Worm (Caenorhabditis elegans) whole organism, L4 larva: ENCODE data around the gene mpz-1.

ENCODE experiments used
- Y75B8A.6 ChIP-seq: fragments of 200-800 bp; sonication (Bioruptor generic); IDR thresholded peaks from 2 replicates; pipeline ENCODE4 v1.3.6; 2022; ENCODE audit warnings: missing genetic modification reagents, missing genetic modification characterization, missing compliant biosample characterization
- ctbp-1 ChIP-seq: fragments of 200-800 bp; sonication (Bioruptor generic); IDR thresholded peaks from 2 replicates; pipeline ENCODE4 v1.3.6; 2022; ENCODE audit warnings: missing genetic modification reagents, missing genetic modification characterization, missing compliant biosample characterization
- daf-16 ChIP-seq, 3 experiments: sonication (generic microtip); optimal IDR thresholded peaks; 2 replicates each; lab custom pipeline; 2016 to 2017; ENCODE audit warnings: missing genetic modification characterization in 3 of 3, missing genetic modification reagents in 3 of 3, mild to moderate bottlenecking in 2 of 3, missing compliant biosample characterization in 2 of 3, missing biosample characterization in 1 of 3, moderate library complexity in 1 of 3
- hif-1 ChIP-seq, 2 experiments: sonication (generic microtip); optimal IDR thresholded peaks; 2 replicates each; lab custom pipeline; 2016 to 2017; ENCODE audit warnings: missing compliant biosample characterization in 2 of 2, missing genetic modification characterization in 2 of 2, missing genetic modification reagents in 2 of 2, missing genotype in 2 of 2, mild to moderate bottlenecking in 1 of 2
- hlh-11 ChIP-seq: fragments of 200-800 bp; sonication (Bioruptor generic); optimal IDR thresholded peaks from 2 replicates; lab custom pipeline; 2018; ENCODE audit warnings: mild to moderate bottlenecking, missing genetic modification characterization, missing compliant biosample characterization
- lin-38 ChIP-seq: fragments of 200-800 bp; sonication (Bioruptor generic); IDR thresholded peaks from 2 replicates; pipeline ENCODE4 v1.3.6; 2022; ENCODE audit warnings: missing genetic modification reagents, missing genetic modification characterization, missing compliant biosample characterization
- madf-9 ChIP-seq: fragments of 200-800 bp; sonication (Bioruptor generic); conservative IDR thresholded peaks from 2 replicates; pipeline ENCODE4 v1.3.6; 2022; ENCODE audit warnings: missing genetic modification reagents, missing genetic modification characterization, missing compliant biosample characterization
- mdl-1 ChIP-seq, 2 experiments: fragments of 150-350 bp in 1 of 2; sonication (generic microtip) in 1 of 2; optimal IDR thresholded peaks; 2 replicates each; lab custom pipeline; 2014 to 2017; ENCODE audit warnings: missing biosample characterization in 2 of 2, missing genetic modification characterization in 2 of 2
- mxl-3 ChIP-seq: fragments of 200-800 bp; sonication (Bioruptor generic); optimal IDR thresholded peaks from 2 replicates; lab custom pipeline; 2018; ENCODE audit warnings: mild to moderate bottlenecking, missing genetic modification characterization, missing compliant biosample characterization
- nhr-28 ChIP-seq: fragments of 150-350 bp; optimal IDR thresholded peaks from 2 replicates; lab custom pipeline; 2014; ENCODE audit warnings: missing biosample characterization, missing genetic modification characterization
- nhr-48 ChIP-seq: sonication (generic microtip); optimal IDR thresholded peaks from 2 replicates; lab custom pipeline; 2016; ENCODE audit warnings: mild to moderate bottlenecking, missing genetic modification characterization, missing compliant biosample characterization
- php-3 ChIP-seq: fragments of 200-800 bp; sonication (Bioruptor generic); IDR thresholded peaks from 2 replicates; pipeline ENCODE4 v1.3.6; 2022; ENCODE audit warnings: missing genetic modification reagents, missing genetic modification characterization, missing compliant biosample characterization
- snpc-4 ChIP-seq: fragments of 150-350 bp; optimal IDR thresholded peaks from 2 replicates; lab custom pipeline; 2014; ENCODE audit warnings: missing biosample characterization, missing genetic modification characterization

Gene mpz-1

DNA sequence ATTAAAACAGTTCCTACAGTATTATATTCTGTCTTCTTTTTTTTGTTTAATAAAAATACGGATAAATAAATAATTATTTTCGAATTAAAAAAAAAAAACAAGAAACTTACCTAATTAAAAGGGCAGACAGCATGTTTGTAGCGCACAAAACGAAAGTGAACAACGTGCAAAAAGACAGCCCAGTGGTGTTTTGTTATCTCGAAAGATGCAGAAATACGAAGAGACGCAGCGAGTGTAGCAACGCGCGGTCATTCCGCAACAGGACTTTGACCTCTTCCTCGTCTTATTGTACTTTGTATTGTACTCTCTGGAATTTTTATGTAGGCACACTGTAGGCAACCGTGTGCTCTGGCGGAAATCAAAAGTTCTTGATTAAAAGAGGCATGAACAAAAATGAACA is 84.3 kb downstream of the mpz-1 start, which contains the start of gene gbh-1:
Gene gbh-1 (minus strand): TSS at position 149 of the 400 bp plus-strand sequence.
- TF ChIP-seq mdl-1 (tag; optimal IDR thresholded peaks at IDR 0.05; lab: Kevin White, UChicago) (peak in 1 of 2 experiments; percentile 73), nhr-48 (tag; lab: Kevin White, UChicago) (peak; percentile 32), php-3 (0 out of 2 replicates have a peak, but pooled peaks have one; percentile 22), madf-9 (GFP tag; lab: Robert Waterston, UW) (peak; percentile 73), lin-38 (GFP tag; lab: Robert Waterston, UW) (no peak), Y75B8A.6 (GFP tag; lab: Robert Waterston, UW) (no peak), daf-16 (GFP tag; optimal IDR thresholded peaks at IDR 0.05; lab: Kevin White, UChicago) (no peak), daf-16 (tag; optimal IDR thresholded peaks at IDR 0.05; lab: Kevin White, UChicago) (peak; percentile 31), snpc-4 (no peak), mxl-3 (peak; percentile 50), ctbp-1 (GFP tag; lab: Robert Waterston, UW) (no peak), hif-1 (tag; optimal IDR thresholded peaks at IDR 0.05; lab: Kevin White, UChicago) (peak in 1 of 2 experiments; percentile 73), hlh-11 (tag; lab: Kevin White, UChicago) (peak; percentile 59), nhr-28 (tag; lab: Kevin White, UChicago) (peak; percentile 99)
